Worm (Caenorhabditis elegans) whole organism, L4 larva: ENCODE measurements around the gene R02E12.12.
A peak's percentile ranks its signal among the peaks of the same experiment; 100 is the strongest.

Experiments used
- D1046.2 ChIP-seq: fragments of 200-800 bp; sonication (Bioruptor generic); IDR thresholded peaks from 2 replicates; pipeline ENCODE4 v1.3.6; 2022; ENCODE audit warnings: missing genetic modification characterization, missing compliant biosample characterization
- F37D6.2 ChIP-seq: sonication (generic microtip); optimal IDR thresholded peaks from 2 replicates; lab custom pipeline; 2016; ENCODE audit warnings: mild to moderate bottlenecking, missing genetic modification characterization, missing compliant biosample characterization
- F44E2.7 ChIP-seq: fragments of 200-800 bp; sonication (Bioruptor generic); IDR thresholded peaks from 2 replicates; pipeline ENCODE4 v2.1.2; 2022; ENCODE audit warnings: missing genetic modification characterization, missing compliant biosample characterization
- R02D3.7 ChIP-seq: fragments of 150-350 bp; sonication (generic microtip); optimal IDR thresholded peaks from 3 replicates; lab custom pipeline; 2014; ENCODE audit warnings: missing biosample characterization, missing genetic modification characterization
- T20F7.1 ChIP-seq: fragments of 200-800 bp; sonication (Bioruptor generic); optimal IDR thresholded peaks from 2 replicates; lab custom pipeline; 2018; ENCODE audit warnings: mild to moderate bottlenecking, missing genetic modification characterization, missing compliant biosample characterization
- Y5F2A.4 ChIP-seq: fragments of 200-800 bp; sonication (Bioruptor generic); optimal IDR thresholded peaks from 2 replicates; lab custom pipeline; 2018; ENCODE audit warnings: mild to moderate bottlenecking, missing genetic modification characterization, missing compliant biosample characterization
- aha-1 ChIP-seq: fragments of 150-350 bp; peaks from one replicate; lab custom pipeline; 2014; ENCODE audit warnings: missing biosample characterization, missing genetic modification characterization
- arid-1 ChIP-seq: fragments of 200-800 bp; sonication (Bioruptor generic); conservative IDR thresholded peaks from 2 replicates; pipeline ENCODE4 v1.3.6; 2022; ENCODE audit warnings: missing genetic modification reagents, missing genetic modification characterization, missing compliant biosample characterization
- ceh-20 ChIP-seq: fragments of 200-800 bp; sonication (Bioruptor generic); IDR thresholded peaks from 2 replicates; pipeline ENCODE4 v1.3.6; 2022; ENCODE audit warnings: missing genetic modification reagents, missing genetic modification characterization, missing compliant biosample characterization
- ceh-28 ChIP-seq: fragments of 150-350 bp; optimal IDR thresholded peaks from 2 replicates; lab custom pipeline; 2014; ENCODE audit warnings: missing biosample characterization, missing genetic modification reagents, missing genetic modification characterization
- ceh-32 ChIP-seq: sonication (generic microtip); optimal IDR thresholded peaks from 2 replicates; lab custom pipeline; 2016; ENCODE audit warnings: mild to moderate bottlenecking, missing genetic modification characterization, missing compliant biosample characterization; ENCODE audit not compliant: poor library complexity
- ces-1 ChIP-seq: fragments of 150-350 bp; sonication (generic microtip); optimal IDR thresholded peaks from 4 replicates; lab custom pipeline; 2014; ENCODE audit warnings: missing biosample characterization, missing genetic modification reagents, missing genetic modification characterization
- ctbp-1 ChIP-seq: fragments of 200-800 bp; sonication (Bioruptor generic); IDR thresholded peaks from 2 replicates; pipeline ENCODE4 v1.3.6; 2022; ENCODE audit warnings: missing genetic modification reagents, missing genetic modification characterization, missing compliant biosample characterization
- daf-16 ChIP-seq, 3 experiments: sonication (generic microtip); optimal IDR thresholded peaks; 2 replicates each; lab custom pipeline; 2016 to 2017; ENCODE audit warnings: missing genetic modification characterization in 3 of 3, missing genetic modification reagents in 3 of 3, mild to moderate bottlenecking in 2 of 3, missing compliant biosample characterization in 2 of 3, missing biosample characterization in 1 of 3, moderate library complexity in 1 of 3
- dmd-6 ChIP-seq: fragments of 200-800 bp; sonication (Bioruptor generic); IDR thresholded peaks from 2 replicates; pipeline ENCODE4 v1.3.6; 2022; ENCODE audit warnings: missing genetic modification reagents, missing genetic modification characterization, missing compliant biosample characterization
- dpl-1 ChIP-seq: fragments of 150-350 bp; optimal IDR thresholded peaks from 2 replicates; lab custom pipeline; 2014; ENCODE audit warnings: missing biosample characterization, missing genetic modification reagents, missing genetic modification characterization
- dve-1 ChIP-seq: sonication (generic microtip); optimal IDR thresholded peaks from 2 replicates; lab custom pipeline; 2017; ENCODE audit warnings: antibody characterized with exemption, mild to moderate bottlenecking, missing genetic modification characterization, missing compliant biosample characterization; ENCODE audit not compliant: insufficient read depth
- egl-43 ChIP-seq: fragments of 200-800 bp; sonication (Bioruptor generic); IDR thresholded peaks from 2 replicates; pipeline ENCODE4 v1.3.6; 2022; ENCODE audit warnings: missing genetic modification reagents, missing genetic modification characterization, missing compliant biosample characterization
- fkh-10 ChIP-seq: fragments of 150-350 bp; optimal IDR thresholded peaks from 2 replicates; lab custom pipeline; 2014; ENCODE audit warnings: missing biosample characterization, missing genetic modification reagents, missing genetic modification characterization
- gei-8 ChIP-seq: fragments of 200-800 bp; sonication (Bioruptor generic); optimal IDR thresholded peaks from 2 replicates; lab custom pipeline; 2018; ENCODE audit warnings: mild to moderate bottlenecking, missing genetic modification characterization, missing compliant biosample characterization
- hlh-11 ChIP-seq: fragments of 200-800 bp; sonication (Bioruptor generic); optimal IDR thresholded peaks from 2 replicates; lab custom pipeline; 2018; ENCODE audit warnings: mild to moderate bottlenecking, missing genetic modification characterization, missing compliant biosample characterization
- hlh-30 ChIP-seq: sonication (generic microtip); optimal IDR thresholded peaks from 2 replicates; lab custom pipeline; 2017; ENCODE audit warnings: antibody characterized with exemption, mild to moderate bottlenecking, missing genetic modification characterization, missing compliant biosample characterization; ENCODE audit not compliant: insufficient read depth
- hmg-1.1 ChIP-seq: fragments of 200-800 bp; sonication (Bioruptor generic); IDR thresholded peaks from 2 replicates; pipeline ENCODE4 v1.3.6; 2022; ENCODE audit warnings: missing genetic modification reagents, missing genetic modification characterization, missing compliant biosample characterization
- jun-1 ChIP-seq: fragments of 150-350 bp; optimal IDR thresholded peaks from 2 replicates; lab custom pipeline; 2014; ENCODE audit warnings: missing biosample characterization, missing genetic modification reagents, missing genetic modification characterization
- lir-3 ChIP-seq: sonication (generic microtip); optimal IDR thresholded peaks from 2 replicates; lab custom pipeline; 2016; ENCODE audit warnings: mild to moderate bottlenecking, missing genetic modification characterization, missing compliant biosample characterization
- madf-9 ChIP-seq: fragments of 200-800 bp; sonication (Bioruptor generic); conservative IDR thresholded peaks from 2 replicates; pipeline ENCODE4 v1.3.6; 2022; ENCODE audit warnings: missing genetic modification reagents, missing genetic modification characterization, missing compliant biosample characterization
- mep-1 ChIP-seq: fragments of 150-350 bp; sonication (generic microtip); optimal IDR thresholded peaks from 3 replicates; lab custom pipeline; 2014; ENCODE audit warnings: missing biosample characterization, missing genetic modification characterization
- mes-2 ChIP-seq: sonication (generic microtip); optimal IDR thresholded peaks from 2 replicates; lab custom pipeline; 2016; ENCODE audit warnings: missing genotype, mild to moderate bottlenecking, missing genetic modification characterization, missing compliant biosample characterization; ENCODE audit not compliant: poor library complexity, severe bottlenecking
- mxl-3 ChIP-seq: fragments of 200-800 bp; sonication (Bioruptor generic); optimal IDR thresholded peaks from 2 replicates; lab custom pipeline; 2018; ENCODE audit warnings: mild to moderate bottlenecking, missing genetic modification characterization, missing compliant biosample characterization
- nhr-11 ChIP-seq: fragments of 150-350 bp; optimal IDR thresholded peaks from 2 replicates; lab custom pipeline; 2014; ENCODE audit warnings: missing biosample characterization, missing genetic modification characterization
- nhr-28 ChIP-seq: fragments of 150-350 bp; optimal IDR thresholded peaks from 2 replicates; lab custom pipeline; 2014; ENCODE audit warnings: missing biosample characterization, missing genetic modification characterization
- nhr-42 ChIP-seq: fragments of 200-800 bp; sonication (Bioruptor generic); IDR thresholded peaks from 2 replicates; pipeline ENCODE4 v1.3.6; 2022; ENCODE audit warnings: missing genetic modification characterization, missing compliant biosample characterization
- nhr-48 ChIP-seq: sonication (generic microtip); optimal IDR thresholded peaks from 2 replicates; lab custom pipeline; 2016; ENCODE audit warnings: mild to moderate bottlenecking, missing genetic modification characterization, missing compliant biosample characterization
- nhr-6 ChIP-seq: fragments of 150-350 bp; optimal IDR thresholded peaks from 2 replicates; lab custom pipeline; 2014; ENCODE audit warnings: missing biosample characterization, missing genetic modification characterization
- nhr-77 ChIP-seq: fragments of 150-350 bp; optimal IDR thresholded peaks from 2 replicates; lab custom pipeline; 2014; ENCODE audit warnings: missing biosample characterization, missing genetic modification characterization
- pha-4 ChIP-seq, 2 experiments: fragments of 150-350 bp in 1 of 2; fragments of 200-800 bp in 1 of 2; sonication (Bioruptor generic) in 1 of 2; IDR thresholded peaks in 1 of 2; optimal IDR thresholded peaks in 1 of 2; 2 replicates each; pipeline versions ENCODE4 v1.3.6 to Lab custom; 2014 to 2022; ENCODE audit warnings: missing genetic modification characterization in 2 of 2, missing genetic modification reagents in 2 of 2, missing biosample characterization in 1 of 2, missing compliant biosample characterization in 1 of 2
- php-3 ChIP-seq: fragments of 200-800 bp; sonication (Bioruptor generic); IDR thresholded peaks from 2 replicates; pipeline ENCODE4 v1.3.6; 2022; ENCODE audit warnings: missing genetic modification reagents, missing genetic modification characterization, missing compliant biosample characterization
- pqm-1 ChIP-seq: sonication (generic microtip); optimal IDR thresholded peaks from 2 replicates; lab custom pipeline; 2017; ENCODE audit warnings: missing biosample characterization, missing genetic modification characterization
- rbr-2 ChIP-seq: sonication (generic microtip); optimal IDR thresholded peaks from 2 replicates; lab custom pipeline; 2016; ENCODE audit warnings: missing genotype, missing genetic modification characterization, missing compliant biosample characterization
- tag-97 ChIP-seq: fragments of 200-800 bp; sonication (Bioruptor generic); IDR thresholded peaks from 2 replicates; pipeline ENCODE4 v1.3.6; 2022; ENCODE audit warnings: missing genetic modification characterization, missing compliant biosample characterization
- tra-1 ChIP-seq: fragments of 200-800 bp; sonication (Bioruptor generic); IDR thresholded peaks from 2 replicates; pipeline ENCODE4 v1.3.6; 2022; ENCODE audit warnings: missing genetic modification reagents, missing genetic modification characterization, missing compliant biosample characterization
- unc-62 ChIP-seq, 3 experiments: fragments of 150-350 bp in 1 of 3; sonication (generic microtip); optimal IDR thresholded peaks in 2 of 3; peaks in 1 of 3; 1 replicate in 1 of 3; 2 replicates in 2 of 3; lab custom pipeline; 2014 to 2017; ENCODE audit warnings: missing biosample characterization in 3 of 3, missing genetic modification characterization in 3 of 3, missing genetic modification reagents in 3 of 3, missing genotype in 1 of 3
- ztf-7 ChIP-seq: fragments of 150-350 bp; optimal IDR thresholded peaks from 2 replicates; lab custom pipeline; 2014; ENCODE audit warnings: missing biosample characterization, missing genetic modification characterization

Gene R02E12.12

ce11 chrX:4008922-4009321 lies 5.6 kb downstream of the R02E12.12 start (continued):
- TF ChIP-seq hlh-30 (peak; percentile 84), jun-1 (tag; lab: Kevin White, UChicago) (no peak), nhr-42 (no peak), nhr-6 (tag; lab: Kevin White, UChicago) (no peak), gei-8 (GFP tag; lab: Kevin White, UChicago) (no peak), T20F7.1 (peak; percentile 49)

ce11 chrX:4010383-4010782 lies 7.1 kb downstream of the R02E12.12 start:
- TF ChIP-seq unc-62 (GFP tag; optimal IDR thresholded peaks at IDR 0.05 in 1 of 2; lab: Kevin White, UChicago) (peak in 1 of 2 experiments; percentile 53), unc-62 (tag; optimal IDR thresholded peaks at IDR 0.05; lab: Kevin White, UChicago) (no peak), tra-1 (no peak)

- TF ChIP-seq Y5F2A.4 (GFP tag; lab: Kevin White, UChicago) (no peak), unc-62 (GFP tag; optimal IDR thresholded peaks at IDR 0.05 in 1 of 2; lab: Kevin White, UChicago) (peak in 1 of 2 experiments; percentile 20), unc-62 (tag; optimal IDR thresholded peaks at IDR 0.05; lab: Kevin White, UChicago) (no peak)
Observed at ce11 chrX:4011919-4012318, 8.6 kb downstream of the R02E12.12 start, which contains the start of gene mop-25.1. Gene mop-25.1 (plus strand): TSS chrX:4012219.

DNA sequence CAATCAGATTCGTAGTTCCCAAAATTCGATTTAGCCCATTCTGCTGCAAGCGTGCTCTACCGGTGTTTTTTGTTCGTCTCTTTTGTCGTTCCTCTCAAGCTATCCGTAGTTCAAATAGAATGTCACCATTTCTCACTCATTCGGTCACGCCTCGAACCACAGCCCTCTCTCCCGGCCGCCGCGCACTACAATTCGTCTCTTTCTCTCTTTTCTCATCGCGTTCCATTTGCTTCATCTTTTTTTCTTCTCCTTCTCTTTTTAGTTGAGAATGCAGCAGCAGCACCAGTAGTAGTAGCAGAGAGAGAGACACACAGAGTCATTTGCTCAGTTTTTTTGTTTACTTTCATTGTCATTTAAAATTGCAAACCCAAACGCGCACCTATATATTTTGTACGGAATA lies 12.8 kb downstream of the R02E12.12 start, which contains the start of gene hrg-1:
hrg-1 (minus strand) TSS at position 109 of the 400 bp plus-strand sequence.
- TF ChIP-seq mes-2 (tag; lab: Kevin White, UChicago): peak; percentile 57
- peak; percentile 38 for TF ChIP-seq F37D6.2 (tag; lab: Kevin White, UChicago)
- TF ChIP-seq D1046.2 (GFP tag; lab: Robert Waterston, UW): no peak
- no peak for TF ChIP-seq tag-97
- TF ChIP-seq ceh-32 (tag; lab: Kevin White, UChicago): no peak
- peak; percentile 64 for TF ChIP-seq rbr-2 (tag; lab: Kevin White, UChicago)
- no peak; the same call in 1 of the 2 replicates for TF ChIP-seq pha-4 (GFP tag; IDR thresholded peaks at IDR 0.05; lab: Robert Waterston, UW)
- peak; percentile 5 for TF ChIP-seq pha-4 (tag; optimal IDR thresholded peaks at IDR 0.05; lab: Kevin White, UChicago)
- no peak for TF ChIP-seq F44E2.7 (GFP tag; lab: Robert Waterston, UW)
- TF ChIP-seq lir-3 (tag; lab: Kevin White, UChicago): no peak
- TF ChIP-seq nhr-28 (tag; lab: Kevin White, UChicago): peak; percentile 97
- peak; percentile 78 for TF ChIP-seq hmg-1.1 (GFP tag; lab: Robert Waterston, UW)
- peak; percentile 23 for TF ChIP-seq ceh-28 (tag; lab: Kevin White, UChicago)
- TF ChIP-seq hlh-30: peak; percentile 89
- TF ChIP-seq unc-62 (GFP tag; optimal IDR thresholded peaks at IDR 0.05 in 1 of 2; lab: Kevin White, UChicago): peak in 1 of 2 experiments; percentile 98
- no peak for TF ChIP-seq unc-62 (tag; optimal IDR thresholded peaks at IDR 0.05; lab: Kevin White, UChicago)
- TF ChIP-seq arid-1 (GFP tag; lab: Robert Waterston, UW): 0 out of 2 replicates have a peak, but pooled peaks have one; percentile 4
- no peak for TF ChIP-seq R02D3.7 (tag; lab: Kevin White, UChicago)
- TF ChIP-seq ces-1: peak; percentile 40
- TF ChIP-seq dmd-6 (GFP tag; lab: Robert Waterston, UW): peak; percentile 62
- no peak for TF ChIP-seq php-3 (GFP tag; lab: Robert Waterston, UW)
- TF ChIP-seq nhr-77 (tag; lab: Kevin White, UChicago): peak; percentile 45
- TF ChIP-seq egl-43 (GFP tag; lab: Robert Waterston, UW): peak; percentile 62; the same call in 1 of the 2 replicates
- peak; percentile 73 for TF ChIP-seq nhr-11 (tag; lab: Kevin White, UChicago)
- TF ChIP-seq mxl-3 (GFP tag; lab: Kevin White, UChicago): peak; percentile 65
- peak in 1 of 2 experiments; percentile 53 for TF ChIP-seq daf-16 (GFP tag; optimal IDR thresholded peaks at IDR 0.05; lab: Kevin White, UChicago)
- peak; percentile 27 for TF ChIP-seq daf-16 (tag; optimal IDR thresholded peaks at IDR 0.05; lab: Kevin White, UChicago)
- peak; percentile 27; the same call in 1 of the 2 replicates for TF ChIP-seq ceh-20 (GFP tag; lab: Robert Waterston, UW)
- TF ChIP-seq fkh-10 (GFP tag; lab: Kevin White, UChicago): peak; percentile 79
- TF ChIP-seq pqm-1 (tag; lab: Kevin White, UChicago): peak; percentile 44
- TF ChIP-seq hlh-11 (tag; lab: Kevin White, UChicago): peak; percentile 86
- TF ChIP-seq ztf-7 (tag; lab: Kevin White, UChicago): no peak
- peak; percentile 66 for TF ChIP-seq ctbp-1
- TF ChIP-seq dpl-1: peak; percentile 13
- peak; percentile 98 for TF ChIP-seq aha-1
- peak; percentile 60 for TF ChIP-seq nhr-48
- peak; percentile 84 for TF ChIP-seq mep-1 (tag; lab: Kevin White, UChicago)
- peak; percentile 77 for TF ChIP-seq dve-1 (tag; lab: Kevin White, UChicago)
- TF ChIP-seq madf-9 (GFP tag; lab: Robert Waterston, UW): no peak
